Fruit fly (Drosophila melanogaster) whole organism, embryonic: ENCODE results near the gene CG5727.
A peak's percentile ranks its signal among the peaks of the same experiment; 100 is the strongest.

Experiments
- CG11560 ChIP-seq: fragments of 200-800 bp; sonication (Bioruptor generic); IDR thresholded peaks from 3 replicates; pipeline ENCODE4 v1.3.6; 2022; ENCODE audit warnings: missing biosample characterization, missing genetic modification characterization
- CG13775 ChIP-seq: fragments of 200-800 bp; sonication (Bioruptor generic); optimal IDR thresholded peaks from 3 replicates; lab custom pipeline; 2017; ENCODE audit warnings: missing biosample characterization, mild to moderate bottlenecking, missing genetic modification characterization
- CG14710 ChIP-seq: fragments of 200-800 bp; sonication (Bioruptor generic); optimal IDR thresholded peaks from 3 replicates; lab custom pipeline; 2019; ENCODE audit warnings: missing biosample characterization, mild to moderate bottlenecking, missing genetic modification characterization, moderate library complexity
- CG14860 ChIP-seq: fragments of 200-800 bp; sonication (Bioruptor generic); IDR thresholded peaks from 3 replicates; pipeline ENCODE4 v1.3.6; 2022; ENCODE audit warnings: missing biosample characterization, missing genetic modification characterization; ENCODE audit not compliant: partially characterized antibody
- CG1603 ChIP-seq: fragments of 200-800 bp; sonication (Bioruptor generic); optimal IDR thresholded peaks from 2 replicates; lab custom pipeline; 2019; ENCODE audit warnings: missing biosample characterization, mild to moderate bottlenecking, missing genetic modification characterization, moderate library complexity
- CG16863 ChIP-seq: fragments of 200-800 bp; sonication (Bioruptor generic); optimal IDR thresholded peaks from 3 replicates; lab custom pipeline; 2016; ENCODE audit warnings: missing biosample characterization, missing genetic modification characterization
- CG18262 ChIP-seq: fragments of 200-800 bp; optimal IDR thresholded peaks from 3 replicates; lab custom pipeline; 2019; ENCODE audit warnings: missing biosample characterization, mild to moderate bottlenecking, missing genetic modification characterization, moderate library complexity
- CG2116 ChIP-seq: fragments of 200-800 bp; sonication (Bioruptor generic); optimal IDR thresholded peaks from 3 replicates; lab custom pipeline; 2018; ENCODE audit warnings: missing biosample characterization, mild to moderate bottlenecking, missing genetic modification characterization
- CG30020 ChIP-seq: fragments of 200-800 bp; optimal IDR thresholded peaks from 2 replicates; lab custom pipeline; 2019; ENCODE audit warnings: missing biosample characterization, mild to moderate bottlenecking, missing genetic modification characterization, moderate library complexity
- CG4617 ChIP-seq: fragments of 200-800 bp; sonication (Bioruptor generic); optimal IDR thresholded peaks from 3 replicates; lab custom pipeline; 2016; ENCODE audit warnings: missing biosample characterization, missing genetic modification characterization, borderline replicate concordance
- CG4730 ChIP-seq: fragments of 200-800 bp; sonication (Bioruptor generic); IDR thresholded peaks from 2 replicates; pipeline ENCODE4 v1.3.6; 2022; ENCODE audit warnings: missing biosample characterization, missing genetic modification characterization
- CG5180 ChIP-seq: fragments of 200-800 bp; sonication (Bioruptor generic); optimal IDR thresholded peaks from 3 replicates; lab custom pipeline; 2017; ENCODE audit warnings: missing biosample characterization, missing genetic modification characterization, mild to moderate bottlenecking, moderate library complexity, missing genetic modification reagents
- CG6254 ChIP-seq: fragments of 200-800 bp; sonication (Bioruptor generic); optimal IDR thresholded peaks from 3 replicates; lab custom pipeline; 2017; ENCODE audit warnings: mild to moderate bottlenecking, missing biosample characterization, missing genetic modification reagents, missing genetic modification characterization
- CG7357 ChIP-seq: fragments of 200-800 bp; sonication (Bioruptor generic); IDR thresholded peaks from 3 replicates; pipeline ENCODE4 v1.3.6; 2022; ENCODE audit warnings: missing biosample characterization, missing genetic modification characterization
- CG7963 ChIP-seq: fragments of 200-800 bp; sonication (Bioruptor generic); IDR thresholded peaks from 3 replicates; pipeline ENCODE4 v1.3.6; 2022; ENCODE audit warnings: missing biosample characterization, missing genetic modification characterization; ENCODE audit not compliant: partially characterized antibody
- CG9797 ChIP-seq: fragments of 200-800 bp; sonication (Bioruptor generic); optimal IDR thresholded peaks from 3 replicates; lab custom pipeline; 2018; ENCODE audit warnings: missing biosample characterization, mild to moderate bottlenecking, missing genetic modification characterization
- Fer1 ChIP-seq: fragments of 200-800 bp; sonication (Bioruptor generic); optimal IDR thresholded peaks from 2 replicates; lab custom pipeline; 2017; ENCODE audit warnings: missing biosample characterization, mild to moderate bottlenecking, missing genetic modification characterization
- Hr3 ChIP-seq: fragments of 200-800 bp; sonication (Bioruptor generic); optimal IDR thresholded peaks from 3 replicates; lab custom pipeline; 2016; ENCODE audit warnings: missing biosample characterization, missing genetic modification characterization
- Hr39 ChIP-seq: fragments of >200 bp; optimal IDR thresholded peaks from 2 replicates; lab custom pipeline; 2017
- Mad ChIP-seq: fragments of 200-800 bp; sonication (Bioruptor generic); optimal IDR thresholded peaks from 2 replicates; lab custom pipeline; 2016; ENCODE audit warnings: missing biosample characterization, missing genetic modification characterization
- Max ChIP-seq: fragments of 200-800 bp; sonication (Bioruptor generic); optimal IDR thresholded peaks from 2 replicates; lab custom pipeline; 2016; ENCODE audit warnings: missing biosample characterization, mild to moderate bottlenecking, missing genetic modification characterization
- NFAT ChIP-seq: fragments of 200-800 bp; sonication (Bioruptor generic); IDR thresholded peaks from 2 replicates; pipeline ENCODE4 v1.3.6; 2022; ENCODE audit warnings: missing biosample characterization, missing genetic modification characterization
- Pdp1 ChIP-seq, 2 experiments: fragments of 200-800 bp; sonication (Bioruptor generic); optimal IDR thresholded peaks; 3 replicates each; lab custom pipeline; 2016; ENCODE audit warnings: missing biosample characterization in 2 of 2, missing genetic modification characterization in 2 of 2, mild to moderate bottlenecking in 1 of 2, moderate library complexity in 1 of 2
- Ravus ChIP-seq: fragments of 200-800 bp; sonication (Bioruptor generic); IDR thresholded peaks from 2 replicates; pipeline ENCODE4 v1.3.6; 2022; ENCODE audit warnings: missing biosample characterization, missing genetic modification characterization
- amos ChIP-seq: fragments of 200-800 bp; sonication (Bioruptor generic); IDR thresholded peaks from 2 replicates; pipeline ENCODE4 v1.3.6; 2022; ENCODE audit warnings: missing biosample characterization, missing genetic modification characterization; ENCODE audit not compliant: partially characterized antibody
- ase ChIP-seq: fragments of 200-800 bp; sonication (Bioruptor generic); IDR thresholded peaks from 3 replicates; pipeline ENCODE4 v1.3.6; 2022; ENCODE audit warnings: missing biosample characterization, missing genetic modification characterization
- btn ChIP-seq: fragments of 200-800 bp; sonication (Bioruptor generic); optimal IDR thresholded peaks from 2 replicates; lab custom pipeline; 2016; ENCODE audit warnings: missing biosample characterization, missing genetic modification characterization
- croc ChIP-seq: fragments of 200-800 bp; sonication (Bioruptor generic); conservative IDR thresholded peaks from 3 replicates; pipeline ENCODE4 v1.3.6; 2022; ENCODE audit warnings: missing biosample characterization, missing genetic modification characterization
- exex ChIP-seq: fragments of 200-800 bp; sonication (Bioruptor generic); optimal IDR thresholded peaks from 4 replicates; lab custom pipeline; 2018; ENCODE audit warnings: missing biosample characterization, mild to moderate bottlenecking, missing genetic modification characterization, moderate library complexity
- fd96Cb ChIP-seq: fragments of 200-800 bp; sonication (Bioruptor generic); optimal IDR thresholded peaks from 2 replicates; lab custom pipeline; 2018; ENCODE audit warnings: missing biosample characterization, mild to moderate bottlenecking, missing genetic modification characterization, moderate library complexity
- gcm ChIP-seq: fragments of 200-800 bp; sonication (Bioruptor generic); optimal IDR thresholded peaks from 2 replicates; lab custom pipeline; 2019; ENCODE audit warnings: missing biosample characterization, mild to moderate bottlenecking, missing genetic modification characterization, moderate library complexity
- h ChIP-seq: fragments of >200 bp; optimal IDR thresholded peaks from 2 replicates; lab custom pipeline; 2017
- hbn ChIP-seq: fragments of 200-800 bp; sonication (Bioruptor generic); IDR thresholded peaks from 2 replicates; pipeline ENCODE4 v1.3.6; 2022; ENCODE audit warnings: missing biosample characterization, missing genetic modification characterization; ENCODE audit not compliant: partially characterized antibody
- insv ChIP-seq, 2 experiments: fragments of 200-800 bp; sonication (Bioruptor generic); optimal IDR thresholded peaks; 3 replicates each; lab custom pipeline; 2016 to 2018; ENCODE audit warnings: missing biosample characterization in 2 of 2, missing genetic modification characterization in 2 of 2
- jing ChIP-seq: fragments of 200-800 bp; sonication (Bioruptor generic); optimal IDR thresholded peaks from 2 replicates; lab custom pipeline; 2018; ENCODE audit warnings: missing biosample characterization, mild to moderate bottlenecking, missing genetic modification characterization
- kah ChIP-seq: fragments of 200-800 bp; sonication (Bioruptor generic); optimal IDR thresholded peaks from 2 replicates; lab custom pipeline; 2018; ENCODE audit warnings: missing biosample characterization, mild to moderate bottlenecking, missing genetic modification characterization
- lilli ChIP-seq: fragments of 200-800 bp; sonication (Bioruptor generic); optimal IDR thresholded peaks from 3 replicates; lab custom pipeline; 2016; ENCODE audit warnings: missing biosample characterization, missing genetic modification characterization
- nerfin-2 ChIP-seq: fragments of 200-800 bp; sonication (Bioruptor generic); IDR thresholded peaks from 2 replicates; pipeline ENCODE4 v1.3.6; 2022; ENCODE audit warnings: missing biosample characterization, missing genetic modification characterization; ENCODE audit not compliant: partially characterized antibody
- phol ChIP-seq: fragments of 200-800 bp; sonication (Bioruptor generic); optimal IDR thresholded peaks from 3 replicates; lab custom pipeline; 2018; ENCODE audit warnings: missing biosample characterization, mild to moderate bottlenecking, missing genetic modification characterization, moderate library complexity
- scrt ChIP-seq: fragments of 200-800 bp; sonication (Bioruptor generic); optimal IDR thresholded peaks from 2 replicates; lab custom pipeline; 2018; ENCODE audit warnings: missing biosample characterization, mild to moderate bottlenecking, missing genetic modification characterization, moderate library complexity
- so ChIP-seq: fragments of 200-800 bp; sonication (Bioruptor generic); IDR thresholded peaks from 3 replicates; pipeline ENCODE4 v1.3.6; 2022; ENCODE audit warnings: missing biosample characterization, missing genetic modification characterization
- ssp ChIP-seq: fragments of 200-800 bp; sonication (Bioruptor generic); IDR thresholded peaks from 2 replicates; pipeline ENCODE4 v1.3.6; 2022; ENCODE audit warnings: missing biosample characterization, missing genetic modification characterization
- sug ChIP-seq: fragments of 200-800 bp; optimal IDR thresholded peaks from 2 replicates; lab custom pipeline; 2019; ENCODE audit warnings: missing biosample characterization, mild to moderate bottlenecking, missing genetic modification characterization, moderate library complexity
- trem ChIP-seq: fragments of 200-800 bp; optimal IDR thresholded peaks from 3 replicates; lab custom pipeline; 2019; ENCODE audit warnings: missing biosample characterization, mild to moderate bottlenecking, missing genetic modification characterization, moderate library complexity
- unc-4 ChIP-seq: fragments of 200-800 bp; sonication (Bioruptor generic); IDR thresholded peaks from 2 replicates; pipeline ENCODE4 v1.3.6; 2022; ENCODE audit warnings: missing biosample characterization, missing genetic modification characterization; ENCODE audit not compliant: partially characterized antibody
- vnd ChIP-seq: fragments of 200-800 bp; sonication (Bioruptor generic); IDR thresholded peaks from 3 replicates; pipeline ENCODE4 v1.3.6; 2022; ENCODE audit warnings: missing biosample characterization, missing genetic modification characterization; ENCODE audit not compliant: partially characterized antibody
- zf30C ChIP-seq: fragments of 200-800 bp; sonication (Bioruptor generic); optimal IDR thresholded peaks from 3 replicates; lab custom pipeline; 2018; ENCODE audit warnings: missing biosample characterization, mild to moderate bottlenecking, missing genetic modification characterization

The CG5727 gene

DNA sequence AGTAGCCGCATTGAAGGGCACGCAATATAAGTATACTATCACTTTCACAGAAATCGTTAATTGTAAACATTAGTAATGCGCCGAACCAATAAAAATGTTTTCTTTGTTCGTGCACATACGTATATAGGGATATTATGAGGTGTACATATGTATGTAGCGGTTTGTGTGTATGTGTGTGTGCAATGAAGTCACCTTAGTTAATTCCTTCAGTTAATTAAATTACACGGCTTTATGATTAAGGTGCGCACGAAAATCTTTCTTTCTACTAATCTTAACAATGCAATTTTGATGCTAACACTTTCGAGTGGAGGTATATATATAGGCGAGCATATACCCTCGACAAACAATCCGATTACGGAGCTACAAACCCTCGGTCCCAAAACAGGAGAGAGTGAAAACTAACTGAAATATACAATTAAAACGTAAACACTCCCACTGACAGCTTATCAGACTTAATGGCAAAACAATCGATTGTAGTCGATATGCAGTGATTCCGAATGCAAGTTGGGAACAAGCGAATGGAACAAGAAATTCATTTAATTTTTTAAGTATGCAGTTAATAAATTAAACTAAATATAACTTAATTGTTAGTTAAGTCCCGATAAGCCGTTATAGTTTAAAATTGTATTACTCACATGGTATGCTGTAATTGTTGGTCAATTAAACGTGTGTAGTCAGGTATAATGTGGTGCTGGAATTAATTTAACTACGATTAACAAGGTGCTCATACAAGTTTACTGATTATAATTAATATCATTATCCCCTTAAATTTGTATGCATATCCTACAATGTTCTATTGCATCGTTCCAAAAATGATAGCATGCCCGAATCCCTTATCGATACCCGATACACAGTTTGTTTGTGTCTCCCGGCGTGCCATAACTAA is 10.3 kb upstream of the CG5727 start, which contains the start of the genes Npc1a and Prosalpha6 (continued):
- TF ChIP-seq gcm (GFP tag; lab: Kevin White, UChicago) (no peak), croc (GFP tag; lab: Robert Waterston, UW) (no peak), CG4617 (GFP tag; lab: Kevin White, UChicago) (peak; percentile 11), trem (peak; percentile 39), CG13775 (peak; percentile 28), ssp (peak; percentile 68), zf30C (GFP tag; lab: Kevin White, UChicago) (no peak), btn (GFP tag; lab: Kevin White, UChicago) (no peak), ase (no peak), fd96Cb (tag; lab: Kevin White, UChicago) (peak; percentile 1), Pdp1 (GFP tag; optimal IDR thresholded peaks at IDR 0.05; lab: Kevin White, UChicago) (peak; percentile 9 to 40), amos (GFP tag; lab: Robert Waterston, UW) (peak; percentile 78; the same call in 1 of the 2 replicates), CG1603 (tag; lab: Kevin White, UChicago) (peak; percentile 100), hbn (GFP tag; lab: Robert Waterston, UW) (peak; percentile 54), CG5180 (peak; percentile 21), CG2116 (GFP tag; lab: Kevin White, UChicago) (peak; percentile 78), NFAT (no peak), Hr3 (GFP tag; lab: Kevin White, UChicago) (peak; percentile 17), lilli (GFP tag; lab: Kevin White, UChicago) (peak; percentile 28), h (lab: Kevin White, UChicago) (no peak), CG4730 (GFP tag; lab: Robert Waterston, UW) (no peak), CG18262 (tag; lab: Kevin White, UChicago) (peak; percentile 32), insv (GFP tag; optimal IDR thresholded peaks at IDR 0.05; lab: Kevin White, UChicago) (peak in 1 of 2 experiments; percentile 58), phol (tag; lab: Kevin White, UChicago) (peak; percentile 61), so (peak; percentile 39; the same call in 1 of the 3 replicates), vnd (GFP tag; lab: Robert Waterston, UW) (peak; percentile 59; the same call in 1 of the 3 replicates), CG6254 (GFP tag; lab: Kevin White, UChicago) (peak; percentile 53), CG14710 (peak; percentile 70), unc-4 (peak; percentile 67), exex (tag; lab: Kevin White, UChicago) (peak; percentile 31), sug (tag; lab: Kevin White, UChicago) (peak; percentile 7), Max (GFP tag; lab: Kevin White, UChicago) (peak; percentile 43), jing (GFP tag; lab: Kevin White, UChicago) (no peak), Hr39 (lab: Kevin White, UChicago) (no peak), CG30020 (tag; lab: Kevin White, UChicago) (peak; percentile 99), Mad (GFP tag; lab: Kevin White, UChicago) (peak; percentile 30), CG9797 (peak; percentile 42), CG7357 (GFP tag; lab: Robert Waterston, UW) (no peak), CG14860 (peak; percentile 50; the same call in 1 of the 3 replicates), nerfin-2 (0 out of 2 replicates have a peak, but pooled peaks have one; percentile 27), CG16863 (GFP tag; lab: Kevin White, UChicago) (no peak), Fer1 (GFP tag; lab: Kevin White, UChicago) (peak; percentile 5), CG7963 (GFP tag; lab: Robert Waterston, UW) (0 out of 3 replicates have a peak, but pooled peaks have one; percentile 56), Ravus (GFP tag; lab: Robert Waterston, UW) (no peak), scrt (GFP tag; lab: Kevin White, UChicago) (peak; percentile 14), kah (GFP tag; lab: Kevin White, UChicago) (peak; percentile 2), CG11560 (peak; percentile 91; the same call in 2 of the 3 replicates)
